Worm (Caenorhabditis elegans) whole organism, L4 larva: ENCODE measurements around the gene ZK418.13.

Experiments used
- ceh-82 ChIP-seq: sonication (generic microtip); optimal IDR thresholded peaks from 2 replicates; lab custom pipeline; 2017; ENCODE audit warnings: missing biosample characterization, missing genetic modification characterization
- dpl-1 ChIP-seq: fragments of 150-350 bp; optimal IDR thresholded peaks from 2 replicates; lab custom pipeline; 2014; ENCODE audit warnings: missing biosample characterization, missing genetic modification reagents, missing genetic modification characterization
- rbr-2 ChIP-seq: sonication (generic microtip); optimal IDR thresholded peaks from 2 replicates; lab custom pipeline; 2016; ENCODE audit warnings: missing genotype, missing genetic modification characterization, missing compliant biosample characterization
- unc-39 ChIP-seq: sonication (generic microtip); optimal IDR thresholded peaks from 2 replicates; lab custom pipeline; 2017; ENCODE audit warnings: missing biosample characterization, missing genetic modification characterization
- zag-1 ChIP-seq: fragments of 150-350 bp; optimal IDR thresholded peaks from 2 replicates; lab custom pipeline; 2014; ENCODE audit warnings: missing biosample characterization, missing genetic modification characterization

DNA sequence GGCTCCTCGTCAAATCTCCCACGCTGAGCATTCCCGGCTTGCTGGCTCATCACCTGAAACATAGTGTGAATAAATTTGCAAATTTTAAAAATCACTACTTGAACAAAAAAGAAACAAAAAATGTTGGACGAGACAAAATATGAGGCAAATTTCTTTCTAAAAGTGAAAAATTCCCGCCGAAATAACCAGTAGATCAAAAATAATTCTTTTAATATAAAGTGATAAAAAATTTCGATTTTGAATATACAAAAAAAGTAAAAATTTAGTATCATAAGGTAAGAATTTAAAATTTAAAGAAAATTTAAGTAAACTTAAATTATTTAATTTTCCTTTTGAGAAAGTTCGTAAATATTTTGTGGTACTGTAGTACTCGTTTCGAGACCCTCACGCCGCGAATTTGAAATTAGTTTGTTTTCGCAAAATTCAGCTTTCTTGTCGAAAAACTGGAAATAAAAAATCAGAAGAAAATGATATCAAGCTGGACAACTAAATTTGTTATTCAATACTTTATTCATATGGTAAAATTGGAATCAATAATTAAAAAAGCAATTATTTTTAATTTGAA lies 15.7 kb downstream of the ZK418.13 start, which contains the start of gene egg-2:
- TF ChIP-seq unc-39 (tag; lab: Kevin White, UChicago) (no peak), dpl-1 (no peak), zag-1 (tag; lab: Kevin White, UChicago) (no peak), ceh-82 (tag; lab: Kevin White, UChicago) (no peak), rbr-2 (tag; lab: Kevin White, UChicago) (no peak)
